Fruit fly (Drosophila melanogaster): ENCODE data around the gene CG14323.

- no peak for TF ChIP-seq fd59A (GFP tag; optimal IDR thresholded peaks at IDR 0.05)
- TF ChIP-seq Hr39 (GFP tag; optimal IDR thresholded peaks at IDR 0.05) = no peak
- no peak for TF ChIP-seq CG9139 (GFP tag; optimal IDR thresholded peaks at IDR 0.05)
- TF ChIP-seq fd85E (GFP tag; optimal IDR thresholded peaks at IDR 0.05) = no peak
- no peak for TF ChIP-seq OdsH (GFP tag; optimal IDR thresholded peaks at IDR 0.05)
- TF ChIP-seq Gug (GFP tag; IDR thresholded peaks at IDR 0.05) = no peak
Measured at dm6 chr3R:17670202-17670856, 48.4 kb upstream of the CG14323 start.

Data from whole organism, prepupa.